In genomic region chrII:5901407-5902026, ce11 we compare ENCODE assay signal across 4 worm cellular contexts.
TF ChIP-seq lines count a peak whose summit lies in the region.

No protein-coding gene starts in this region.

TF ChIP-seq in whole organism, L1 larva, 84 proteins besides CTCF, POLR2A, EP300 and RAD21 (continued from another document and continues in another):
- no peak for TF ChIP-seq nhr-19 (GFP tag; conservative IDR thresholded peaks at IDR 0.05; lab: Robert Waterston, UW)
- no peak for TF ChIP-seq unc-130 (tag; optimal IDR thresholded peaks at IDR 0.05; lab: Kevin White, UChicago)
- TF ChIP-seq ztf-11 (tag; optimal IDR thresholded peaks at IDR 0.05; lab: Kevin White, UChicago), result peak in 1 of 2 experiments; percentile 12
- no peak for TF ChIP-seq hpl-2 (GFP tag; optimal IDR thresholded peaks at IDR 0.05; lab: Kevin White, UChicago)
- TF ChIP-seq ceh-82 (tag; optimal IDR thresholded peaks at IDR 0.05; lab: Kevin White, UChicago), result peak in 1 of 3 experiments; percentile 7
- peak; percentile 2 for TF ChIP-seq swsn-7 (tag; optimal IDR thresholded peaks at IDR 0.05; lab: Kevin White, UChicago)
- TF ChIP-seq pag-3 (tag; optimal IDR thresholded peaks at IDR 0.05; lab: Kevin White, UChicago; ENCODE audit: borderline replicate concordance, insufficient read depth), result no peak
- TF ChIP-seq sptf-1 (tag; optimal IDR thresholded peaks at IDR 0.05; lab: Kevin White, UChicago), result no peak
- no peak for TF ChIP-seq C04F5.9 (tag; optimal IDR thresholded peaks at IDR 0.05; lab: Kevin White, UChicago)
- no peak for TF ChIP-seq nhr-20 (tag; optimal IDR thresholded peaks at IDR 0.05; lab: Kevin White, UChicago)
- no peak for TF ChIP-seq sup-37 (GFP tag; optimal IDR thresholded peaks at IDR 0.05; lab: Kevin White, UChicago)
- TF ChIP-seq sox-4 (tag; optimal IDR thresholded peaks at IDR 0.05; lab: Kevin White, UChicago), result no peak
- no peak for TF ChIP-seq unc-62 (GFP tag; optimal IDR thresholded peaks at IDR 0.05; lab: Kevin White, UChicago)
- TF ChIP-seq skn-1 (tag; optimal IDR thresholded peaks at IDR 0.05; lab: Kevin White, UChicago), result no peak
- no peak for TF ChIP-seq C34B4.2 (tag; optimal IDR thresholded peaks at IDR 0.05; lab: Kevin White, UChicago)
- TF ChIP-seq elt-3 (tag; optimal IDR thresholded peaks at IDR 0.05; lab: Kevin White, UChicago), result no peak
- peak; percentile 23 for TF ChIP-seq jun-1 (tag; optimal IDR thresholded peaks at IDR 0.05; lab: Kevin White, UChicago)
- TF ChIP-seq elt-2 (tag; optimal IDR thresholded peaks at IDR 0.05; lab: Kevin White, UChicago), result no peak
- TF ChIP-seq hlh-4 (tag; optimal IDR thresholded peaks at IDR 0.05; lab: Kevin White, UChicago), result no peak
- TF ChIP-seq ces-1 (GFP tag; optimal IDR thresholded peaks at IDR 0.05; lab: Kevin White, UChicago), result no peak
- TF ChIP-seq lin-15B (tag; optimal IDR thresholded peaks at IDR 0.05; lab: Kevin White, UChicago), result no peak
- TF ChIP-seq snu-23 (GFP tag; optimal IDR thresholded peaks at IDR 0.05; lab: Kevin White, UChicago), result no peak
- TF ChIP-seq lin-14 (GFP tag; optimal IDR thresholded peaks at IDR 0.05; lab: Kevin White, UChicago), result peak; percentile 21
- no peak for TF ChIP-seq Y116A8C.19 (tag; optimal IDR thresholded peaks at IDR 0.05; lab: Kevin White, UChicago; ENCODE audit: borderline replicate concordance)
- peak; percentile 58 for TF ChIP-seq ztf-4 (tag; optimal IDR thresholded peaks at IDR 0.05; lab: Kevin White, UChicago)
- no peak for TF ChIP-seq alr-1 (tag; optimal IDR thresholded peaks at IDR 0.05; lab: Kevin White, UChicago; ENCODE audit: borderline replicate concordance)
- TF ChIP-seq ceh-63 (GFP tag; optimal IDR thresholded peaks at IDR 0.05; lab: Kevin White, UChicago), result no peak
- TF ChIP-seq nhr-84 (tag; optimal IDR thresholded peaks at IDR 0.05; lab: Kevin White, UChicago), result no peak
- no peak for TF ChIP-seq mdl-1 (tag; optimal IDR thresholded peaks at IDR 0.05; lab: Kevin White, UChicago)
- TF ChIP-seq egl-27 (tag; optimal IDR thresholded peaks at IDR 0.05; lab: Kevin White, UChicago), result no peak
- TF ChIP-seq zag-1 (tag; optimal IDR thresholded peaks at IDR 0.05; lab: Kevin White, UChicago), result no peak
- TF ChIP-seq nhr-11 (tag; optimal IDR thresholded peaks at IDR 0.05; lab: Kevin White, UChicago), result no peak
- TF ChIP-seq xbp-1 (tag; optimal IDR thresholded peaks at IDR 0.05; lab: Kevin White, UChicago), result no peak
- TF ChIP-seq ets-5 (GFP tag; IDR thresholded peaks at IDR 0.05; lab: Robert Waterston, UW), result no peak

TF ChIP-seq in whole organism, L2 larva, 48 proteins besides CTCF, POLR2A, EP300 and RAD21 (continued from another document and continues in another):
- TF ChIP-seq blmp-1 (tag; optimal IDR thresholded peaks at IDR 0.05; lab: Kevin White, UChicago; ENCODE audit: insufficient read depth) (no peak), elt-1 (tag; optimal IDR thresholded peaks at IDR 0.05; lab: Kevin White, UChicago) (no peak), mab-5 (tag; optimal IDR thresholded peaks at IDR 0.05; lab: Kevin White, UChicago) (no peak), elt-3 (tag; optimal IDR thresholded peaks at IDR 0.05; lab: Kevin White, UChicago) (no peak), gmeb-1 (tag; optimal IDR thresholded peaks at IDR 0.05; lab: Kevin White, UChicago) (no peak), zag-1 (tag; optimal IDR thresholded peaks at IDR 0.05; lab: Kevin White, UChicago) (peak; percentile 39), nhr-21 (tag; optimal IDR thresholded peaks at IDR 0.05; lab: Kevin White, UChicago) (peak; percentile 61), lin-39 (tag; optimal IDR thresholded peaks at IDR 0.05; lab: Kevin White, UChicago) (peak; percentile 18), nhr-77 (tag; optimal IDR thresholded peaks at IDR 0.05; lab: Kevin White, UChicago) (no peak), nhr-10 (tag; optimal IDR thresholded peaks at IDR 0.05; lab: Kevin White, UChicago) (no peak), C34F6.9 (tag; optimal IDR thresholded peaks at IDR 0.05; lab: Kevin White, UChicago) (no peak), unc-55 (GFP tag; optimal IDR thresholded peaks at IDR 0.05; lab: Kevin White, UChicago) (peak; percentile 35), ZK546.5 (tag; optimal IDR thresholded peaks at IDR 0.05; lab: Kevin White, UChicago) (no peak), nhr-23 (tag; optimal IDR thresholded peaks at IDR 0.05; lab: Kevin White, UChicago) (no peak), egl-27 (tag; optimal IDR thresholded peaks at IDR 0.05; lab: Kevin White, UChicago) (peak; percentile 22), mdl-1 (tag; optimal IDR thresholded peaks at IDR 0.05; lab: Kevin White, UChicago) (peak in 1 of 2 experiments; percentile 7), skn-1 (tag; optimal IDR thresholded peaks at IDR 0.05; lab: Kevin White, UChicago) (no peak), ztf-11 (tag; optimal IDR thresholded peaks at IDR 0.05; lab: Kevin White, UChicago) (no peak), unc-62 (GFP tag; optimal IDR thresholded peaks at IDR 0.05; lab: Kevin White, UChicago) (no peak), nhr-6 (tag; optimal IDR thresholded peaks at IDR 0.05; lab: Kevin White, UChicago) (no peak), ama-1 (optimal IDR thresholded peaks at IDR 0.05; lab: Kevin White, UChicago) (no peak), mbf-1 (tag; optimal IDR thresholded peaks at IDR 0.05; lab: Kevin White, UChicago) (no peak), nhr-237 (tag; optimal IDR thresholded peaks at IDR 0.05; lab: Kevin White, UChicago) (no peak), ztf-1 (GFP tag; conservative IDR thresholded peaks at IDR 0.05; lab: Robert Waterston, UW) (no peak), aly-2 (tag; optimal IDR thresholded peaks at IDR 0.05; lab: Kevin White, UChicago) (no peak), fos-1 (tag; optimal IDR thresholded peaks at IDR 0.05; lab: Kevin White, UChicago) (peak; percentile 38), lin-11 (tag; optimal IDR thresholded peaks at IDR 0.05; lab: Kevin White, UChicago) (no peak), ceh-16 (tag; optimal IDR thresholded peaks at IDR 0.05; lab: Kevin White, UChicago) (peak; percentile 11), sem-4 (tag; optimal IDR thresholded peaks at IDR 0.05; lab: Kevin White, UChicago) (peak; percentile 7), F13H6.1 (tag; optimal IDR thresholded peaks at IDR 0.05; lab: Kevin White, UChicago) (peak; percentile 52), ztf-4 (tag; optimal IDR thresholded peaks at IDR 0.05; lab: Kevin White, UChicago) (no peak), nhr-25 (tag; optimal IDR thresholded peaks at IDR 0.05; lab: Kevin White, UChicago) (no peak), sma-3 (GFP tag; optimal IDR thresholded peaks at IDR 0.05; lab: Kevin White, UChicago) (no peak), unc-39 (tag; optimal IDR thresholded peaks at IDR 0.05; lab: Kevin White, UChicago) (no peak), snpc-4 (tag; optimal IDR thresholded peaks at IDR 0.05; lab: Kevin White, UChicago) (no peak), ceh-82 (tag; optimal IDR thresholded peaks at IDR 0.05; lab: Kevin White, UChicago) (no peak)

TF ChIP-seq in whole organism, L3 larva, 47 proteins besides CTCF, POLR2A, EP300 and RAD21 (continued from another document):
- peak; percentile 35 for TF ChIP-seq nhr-43 (tag; optimal IDR thresholded peaks at IDR 0.05; lab: Kevin White, UChicago; ENCODE audit: poor library complexity, severe bottlenecking)
- peak; percentile 21 for TF ChIP-seq unc-62 (GFP tag; optimal IDR thresholded peaks at IDR 0.05; lab: Kevin White, UChicago)
- TF ChIP-seq snpc-4 (tag; optimal IDR thresholded peaks at IDR 0.05; lab: Kevin White, UChicago), result peak; percentile 52
- TF ChIP-seq hmg-11 (tag; optimal IDR thresholded peaks at IDR 0.05; lab: Kevin White, UChicago), result peak; percentile 72
- peak; percentile 5 for TF ChIP-seq pha-4 (tag; optimal IDR thresholded peaks at IDR 0.05; lab: Kevin White, UChicago)
- peak; percentile 75 for TF ChIP-seq nfya-1 (tag; optimal IDR thresholded peaks at IDR 0.05; lab: Kevin White, UChicago; ENCODE audit: insufficient read depth)
- peak; percentile 6 for TF ChIP-seq pqm-1 (tag; optimal IDR thresholded peaks at IDR 0.05; lab: Kevin White, UChicago)

TF ChIP-seq in whole organism, L4 larva, 104 proteins besides CTCF, POLR2A, EP300 and RAD21 (continued from another document and continues in another):
- TF ChIP-seq lin-1 (GFP tag; IDR thresholded peaks at IDR 0.05; lab: Robert Waterston, UW) (peak; percentile 68; the same call in 1 of the 2 replicates), egl-27 (tag; optimal IDR thresholded peaks at IDR 0.05; lab: Kevin White, UChicago) (no peak), daf-8 (GFP tag; IDR thresholded peaks at IDR 0.05; lab: Robert Waterston, UW) (no peak), lin-39 (tag; optimal IDR thresholded peaks at IDR 0.05; lab: Kevin White, UChicago) (no peak), snpc-1.2 (GFP tag; IDR thresholded peaks at IDR 0.05; lab: Robert Waterston, UW) (no peak), spr-3 (GFP tag; optimal IDR thresholded peaks at IDR 0.05; lab: Kevin White, UChicago) (no peak), fkh-10 (GFP tag; optimal IDR thresholded peaks at IDR 0.05; lab: Kevin White, UChicago) (no peak), lir-3 (tag; optimal IDR thresholded peaks at IDR 0.05; lab: Kevin White, UChicago) (no peak), ctbp-1 (GFP tag; IDR thresholded peaks at IDR 0.05; lab: Robert Waterston, UW) (peak; percentile 81), nhr-237 (tag; optimal IDR thresholded peaks at IDR 0.05; lab: Kevin White, UChicago) (no peak), ZK546.5 (tag; optimal IDR thresholded peaks at IDR 0.05; lab: Kevin White, UChicago) (no peak), duxl-1 (tag; optimal IDR thresholded peaks at IDR 0.05; lab: Kevin White, UChicago; ENCODE audit: poor library complexity) (no peak), zfp-2 (tag; optimal IDR thresholded peaks at IDR 0.05; lab: Kevin White, UChicago) (no peak), ceh-62 (tag; optimal IDR thresholded peaks at IDR 0.05; lab: Kevin White, UChicago) (no peak), lin-38 (GFP tag; IDR thresholded peaks at IDR 0.05; lab: Robert Waterston, UW) (peak; percentile 32), Y105C5A.15 (GFP tag; IDR thresholded peaks at IDR 0.05; lab: Robert Waterston, UW) (no peak), zfp-3 (GFP tag; conservative IDR thresholded peaks at IDR 0.05; lab: Robert Waterston, UW) (no peak), hmg-1.1 (GFP tag; IDR thresholded peaks at IDR 0.05; lab: Robert Waterston, UW) (peak; percentile 83), ceh-20 (GFP tag; IDR thresholded peaks at IDR 0.05; lab: Robert Waterston, UW) (no peak; the same call in 1 of the 2 replicates), pha-4 (GFP tag; IDR thresholded peaks at IDR 0.05; lab: Robert Waterston, UW) (peak; percentile 61), pha-4 (tag; optimal IDR thresholded peaks at IDR 0.05; lab: Kevin White, UChicago) (no peak), arid-1 (GFP tag; conservative IDR thresholded peaks at IDR 0.05; lab: Robert Waterston, UW) (0 out of 2 replicates have a peak, but pooled peaks have one; percentile 43), unc-39 (tag; optimal IDR thresholded peaks at IDR 0.05; lab: Kevin White, UChicago) (no peak), dpl-1 (GFP tag; optimal IDR thresholded peaks at IDR 0.05; lab: Kevin White, UChicago) (peak; percentile 16), Y75B8A.6 (GFP tag; IDR thresholded peaks at IDR 0.05; lab: Robert Waterston, UW) (no peak), nhr-102 (tag; optimal IDR thresholded peaks at IDR 0.05; lab: Kevin White, UChicago) (peak; percentile 43), dmd-8 (GFP tag; IDR thresholded peaks at IDR 0.05; lab: Robert Waterston, UW) (no peak), mes-2 (tag; optimal IDR thresholded peaks at IDR 0.05; lab: Kevin White, UChicago; ENCODE audit: poor library complexity, severe bottlenecking) (no peak), lin-13 (GFP tag; optimal IDR thresholded peaks at IDR 0.05; lab: Kevin White, UChicago) (no peak), ceh-82 (tag; optimal IDR thresholded peaks at IDR 0.05; lab: Kevin White, UChicago) (no peak), gei-8 (GFP tag; optimal IDR thresholded peaks at IDR 0.05; lab: Kevin White, UChicago) (no peak), unc-130 (GFP tag; optimal IDR thresholded peaks at IDR 0.05; lab: Kevin White, UChicago) (no peak), rbr-2 (tag; optimal IDR thresholded peaks at IDR 0.05; lab: Kevin White, UChicago) (peak; percentile 74), pqm-1 (tag; optimal IDR thresholded peaks at IDR 0.05; lab: Kevin White, UChicago) (no peak), ama-1 (optimal IDR thresholded peaks at IDR 0.05; lab: Kevin White, UChicago) (no peak), zip-2 (tag; optimal IDR thresholded peaks at IDR 0.05; lab: Kevin White, UChicago) (no peak), mdl-1 (tag; optimal IDR thresholded peaks at IDR 0.05; lab: Kevin White, UChicago) (peak; percentile 60 to 61), php-3 (GFP tag; IDR thresholded peaks at IDR 0.05; lab: Robert Waterston, UW) (no peak), nhr-25 (tag; optimal IDR thresholded peaks at IDR 0.05; lab: Kevin White, UChicago; ENCODE audit: borderline replicate concordance, insufficient read depth) (no peak), ceh-32 (tag; optimal IDR thresholded peaks at IDR 0.05; lab: Kevin White, UChicago; ENCODE audit: poor library complexity) (peak; percentile 27), ces-1 (GFP tag; optimal IDR thresholded peaks at IDR 0.05; lab: Kevin White, UChicago) (no peak), F26F4.8 (GFP tag; conservative IDR thresholded peaks at IDR 0.05; lab: Robert Waterston, UW) (no peak), daf-12 (tag; optimal IDR thresholded peaks at IDR 0.05; lab: Kevin White, UChicago) (no peak), egl-43 (GFP tag; IDR thresholded peaks at IDR 0.05; lab: Robert Waterston, UW) (peak; percentile 89), nhr-10 (tag; optimal IDR thresholded peaks at IDR 0.05; lab: Kevin White, UChicago) (no peak), fos-1 (tag; optimal IDR thresholded peaks at IDR 0.05; lab: Kevin White, UChicago) (no peak), mdt-29 (GFP tag; IDR thresholded peaks at IDR 0.05; lab: Robert Waterston, UW) (no peak), sdz-12 (GFP tag; optimal IDR thresholded peaks at IDR 0.05; lab: Kevin White, UChicago) (no peak), daf-19 (GFP tag; conservative IDR thresholded peaks at IDR 0.05; lab: Robert Waterston, UW) (no peak), set-16 (GFP tag; IDR thresholded peaks at IDR 0.05; lab: Robert Waterston, UW) (peak; percentile 99), nhr-11 (tag; optimal IDR thresholded peaks at IDR 0.05; lab: Kevin White, UChicago) (no peak), zag-1 (tag; optimal IDR thresholded peaks at IDR 0.05; lab: Kevin White, UChicago) (no peak), vab-7 (GFP tag; IDR thresholded peaks at IDR 0.05; lab: Robert Waterston, UW) (no peak), jun-1 (tag; optimal IDR thresholded peaks at IDR 0.05; lab: Kevin White, UChicago) (peak; percentile 4), F37D6.2 (tag; optimal IDR thresholded peaks at IDR 0.05; lab: Kevin White, UChicago) (peak; percentile 71), cey-2 (tag; optimal IDR thresholded peaks at IDR 0.05; lab: Kevin White, UChicago; ENCODE audit: borderline replicate concordance, insufficient read depth) (no peak), zip-11 (GFP tag; IDR thresholded peaks at IDR 0.05; lab: Robert Waterston, UW) (no peak), R02D3.7 (tag; optimal IDR thresholded peaks at IDR 0.05; lab: Kevin White, UChicago) (no peak), dve-1 (tag; optimal IDR thresholded peaks at IDR 0.05; lab: Kevin White, UChicago; ENCODE audit: insufficient read depth) (peak; percentile 56), saeg-2 (GFP tag; IDR thresholded peaks at IDR 0.05; lab: Robert Waterston, UW) (no peak), skn-1 (tag; optimal IDR thresholded peaks at IDR 0.05; lab: Kevin White, UChicago) (no peak), tra-1 (GFP tag; IDR thresholded peaks at IDR 0.05; lab: Robert Waterston, UW) (no peak), lsy-2 (tag; optimal IDR thresholded peaks at IDR 0.05; lab: Kevin White, UChicago) (peak in 1 of 2 experiments; percentile 15), nhr-42 (GFP tag; IDR thresholded peaks at IDR 0.05; lab: Robert Waterston, UW) (no peak), dmd-6 (GFP tag; IDR thresholded peaks at IDR 0.05; lab: Robert Waterston, UW) (no peak), lim-7 (GFP tag; IDR thresholded peaks at IDR 0.05; lab: Robert Waterston, UW) (no peak), T26A8.4 (GFP tag; IDR thresholded peaks at IDR 0.05; lab: Robert Waterston, UW) (peak; percentile 56; the same call in 1 of the 2 replicates), hif-1 (tag; optimal IDR thresholded peaks at IDR 0.05; lab: Kevin White, UChicago) (peak in 1 of 2 experiments; percentile 65)
